Worm (Caenorhabditis elegans): ENCODE measurements around the gene srbc-42.

ce11 chrV:2221764-2222163, 30.7 kb upstream of the srbc-42 start, which contains the start of gene nhr-128:
- no peak for TF ChIP-seq pha-4 (tag; optimal IDR thresholded peaks at IDR 0.05)
- TF ChIP-seq tbx-2 (tag; optimal IDR thresholded peaks at IDR 0.05) = no peak
- no peak for TF ChIP-seq ZK546.5 (tag; optimal IDR thresholded peaks at IDR 0.05)
- TF ChIP-seq mml-1 (tag; optimal IDR thresholded peaks at IDR 0.05) = no peak
- TF ChIP-seq skn-1 (tag; optimal IDR thresholded peaks at IDR 0.05) = no peak
- no peak for TF ChIP-seq nhr-77 (tag; optimal IDR thresholded peaks at IDR 0.05)
- no peak for TF ChIP-seq fkh-10 (GFP tag; optimal IDR thresholded peaks at IDR 0.05)
- no peak for TF ChIP-seq elt-2 (tag; optimal IDR thresholded peaks at IDR 0.05)
- no peak for TF ChIP-seq nhr-23 (tag; optimal IDR thresholded peaks at IDR 0.05)
